Fruit fly (Drosophila melanogaster): ENCODE results near the gene Npc2h.
A peak's percentile ranks its signal among the peaks of the same experiment; 100 is the strongest.

Gene Npc2h

dm6 chr3R:30746190-30746589 lies at the start of gene Npc2h:
Npc2h (minus strand) TSS chr3R:30746290.
- no peak for TF ChIP-seq CG17801 (GFP tag; optimal IDR thresholded peaks at IDR 0.05; ENCODE audit: partially characterized antibody)

- no peak for TF ChIP-seq CG17801 (GFP tag; optimal IDR thresholded peaks at IDR 0.05; ENCODE audit: partially characterized antibody)
Measured at dm6 chr3R:30794564-30795313, 48.6 kb upstream of the Npc2h start.

dm6 chr3R:30792959-30793358 lies 46.9 kb upstream of the Npc2h start:
- no peak for TF ChIP-seq CG17801 (GFP tag; optimal IDR thresholded peaks at IDR 0.05; ENCODE audit: partially characterized antibody)

dm6 chr3R:30789363-30789762 lies 43.3 kb upstream of the Npc2h start:
- no peak for TF ChIP-seq CG17801 (GFP tag; optimal IDR thresholded peaks at IDR 0.05; ENCODE audit: partially characterized antibody)

dm6 chr3R:30782553-30782952 lies 36.5 kb upstream of the Npc2h start:
- TF ChIP-seq CG17801 (GFP tag; optimal IDR thresholded peaks at IDR 0.05; ENCODE audit: partially characterized antibody) = no peak

- TF ChIP-seq CG17801 (GFP tag; optimal IDR thresholded peaks at IDR 0.05; ENCODE audit: partially characterized antibody) = peak; percentile 82
Measured at dm6 chr3R:30781661-30782120, 35.6 kb upstream of the Npc2h start.

dm6 chr3R:30781116-30781515 lies 35.0 kb upstream of the Npc2h start:
- TF ChIP-seq CG17801 (GFP tag; optimal IDR thresholded peaks at IDR 0.05; ENCODE audit: partially characterized antibody) = no peak

- TF ChIP-seq CG17801 (GFP tag; optimal IDR thresholded peaks at IDR 0.05; ENCODE audit: partially characterized antibody) = no peak
Measured at dm6 chr3R:30780451-30780850, 34.4 kb upstream of the Npc2h start.

- no peak for TF ChIP-seq CG17801 (GFP tag; optimal IDR thresholded peaks at IDR 0.05; ENCODE audit: partially characterized antibody)
Measured at dm6 chr3R:30779257-30779656, 33.2 kb upstream of the Npc2h start.

dm6 chr3R:30775933-30776332 lies 29.8 kb upstream of the Npc2h start:
- TF ChIP-seq CG17801 (GFP tag; optimal IDR thresholded peaks at IDR 0.05; ENCODE audit: partially characterized antibody) = no peak

- no peak for TF ChIP-seq CG17801 (GFP tag; optimal IDR thresholded peaks at IDR 0.05; ENCODE audit: partially characterized antibody)
Measured at dm6 chr3R:30775249-30775648, 29.2 kb upstream of the Npc2h start.

- no peak for TF ChIP-seq CG17801 (GFP tag; optimal IDR thresholded peaks at IDR 0.05; ENCODE audit: partially characterized antibody)
Measured at dm6 chr3R:30772779-30773546, 26.9 kb upstream of the Npc2h start.

- no peak for TF ChIP-seq CG17801 (GFP tag; optimal IDR thresholded peaks at IDR 0.05; ENCODE audit: partially characterized antibody)
Measured at dm6 chr3R:30770709-30771108, 24.6 kb upstream of the Npc2h start.

- TF ChIP-seq CG17801 (GFP tag; optimal IDR thresholded peaks at IDR 0.05; ENCODE audit: partially characterized antibody) = no peak
Measured at dm6 chr3R:30770069-30770633, 24.1 kb upstream of the Npc2h start.

dm6 chr3R:30767556-30767955 lies 21.5 kb upstream of the Npc2h start:
- TF ChIP-seq CG17801 (GFP tag; optimal IDR thresholded peaks at IDR 0.05; ENCODE audit: partially characterized antibody) = no peak
